Fruit fly (Drosophila melanogaster) whole organism, embryonic: ENCODE results near the gene CG2614.

ENCODE experiments used
- B-H1 ChIP-seq: fragments of 200-800 bp; sonication (Bioruptor generic); IDR thresholded peaks from 3 replicates; pipeline ENCODE4 v1.3.6; 2022; ENCODE audit warnings: missing biosample characterization, missing genetic modification characterization
- CG1024 ChIP-seq: fragments of 200-800 bp; sonication (Bioruptor generic); IDR thresholded peaks from 2 replicates; pipeline ENCODE4 v1.3.6; 2022; ENCODE audit warnings: missing biosample characterization, missing genetic modification characterization
- CG10565 ChIP-seq: fragments of 200-800 bp; sonication (Bioruptor generic); optimal IDR thresholded peaks from 3 replicates; lab custom pipeline; 2016; ENCODE audit warnings: missing biosample characterization, mild to moderate bottlenecking, missing genetic modification characterization
- CG13775 ChIP-seq: fragments of 200-800 bp; sonication (Bioruptor generic); optimal IDR thresholded peaks from 3 replicates; lab custom pipeline; 2017; ENCODE audit warnings: missing biosample characterization, mild to moderate bottlenecking, missing genetic modification characterization
- CG14441 ChIP-seq: fragments of 200-800 bp; sonication (Bioruptor generic); IDR thresholded peaks from 2 replicates; pipeline ENCODE4 v1.3.6; 2022; ENCODE audit warnings: missing biosample characterization, missing genetic modification characterization
- CG14710 ChIP-seq: fragments of 200-800 bp; sonication (Bioruptor generic); optimal IDR thresholded peaks from 3 replicates; lab custom pipeline; 2019; ENCODE audit warnings: missing biosample characterization, mild to moderate bottlenecking, missing genetic modification characterization, moderate library complexity
- CG1647 ChIP-seq: fragments of 200-800 bp; sonication (Bioruptor generic); optimal IDR thresholded peaks from 3 replicates; lab custom pipeline; 2016; ENCODE audit warnings: missing biosample characterization, missing genetic modification characterization
- CG18262 ChIP-seq: fragments of 200-800 bp; optimal IDR thresholded peaks from 3 replicates; lab custom pipeline; 2019; ENCODE audit warnings: missing biosample characterization, mild to moderate bottlenecking, missing genetic modification characterization, moderate library complexity
- CG2129 ChIP-seq: fragments of 200-800 bp; sonication (Bioruptor generic); IDR thresholded peaks from 2 replicates; pipeline ENCODE4 v1.3.6; 2022; ENCODE audit warnings: missing biosample characterization, missing genetic modification characterization; ENCODE audit not compliant: partially characterized antibody
- CG30020 ChIP-seq: fragments of 200-800 bp; optimal IDR thresholded peaks from 2 replicates; lab custom pipeline; 2019; ENCODE audit warnings: missing biosample characterization, mild to moderate bottlenecking, missing genetic modification characterization, moderate library complexity
- CG30403 ChIP-seq: fragments of 200-800 bp; sonication (Bioruptor generic); optimal IDR thresholded peaks from 3 replicates; lab custom pipeline; 2016; ENCODE audit warnings: missing biosample characterization, missing genetic modification characterization
- CG3281 ChIP-seq: fragments of 200-800 bp; sonication (Bioruptor generic); optimal IDR thresholded peaks from 3 replicates; lab custom pipeline; 2017; ENCODE audit warnings: missing biosample characterization, mild to moderate bottlenecking, missing genetic modification characterization
- CG3726 ChIP-seq: fragments of 200-800 bp; sonication (Bioruptor generic); IDR thresholded peaks from 3 replicates; pipeline ENCODE4, ENCODE4 v1.3.6; 2022; ENCODE audit warnings: missing biosample characterization, missing genetic modification characterization
- CG6254 ChIP-seq: fragments of 200-800 bp; sonication (Bioruptor generic); optimal IDR thresholded peaks from 3 replicates; lab custom pipeline; 2017; ENCODE audit warnings: mild to moderate bottlenecking, missing biosample characterization, missing genetic modification reagents, missing genetic modification characterization
- CG6654 ChIP-seq: fragments of 200-800 bp; sonication (Bioruptor generic); optimal IDR thresholded peaks from 2 replicates; lab custom pipeline; 2017; ENCODE audit warnings: missing biosample characterization, mild to moderate bottlenecking, missing genetic modification characterization
- CG6683 ChIP-seq: fragments of 200-800 bp; sonication (Bioruptor generic); optimal IDR thresholded peaks from 2 replicates; lab custom pipeline; 2017; ENCODE audit warnings: missing biosample characterization, mild to moderate bottlenecking, missing genetic modification characterization, missing genetic modification reagents
- CG8765 ChIP-seq: fragments of 200-800 bp; sonication (Bioruptor generic); IDR thresholded peaks from 2 replicates; pipeline ENCODE4 v1.3.6; 2022; ENCODE audit warnings: missing biosample characterization, missing genetic modification characterization
- CG9215 ChIP-seq: fragments of 200-800 bp; sonication (Bioruptor generic); IDR thresholded peaks from 2 replicates; pipeline ENCODE4 v1.3.6; 2022; ENCODE audit warnings: missing biosample characterization, missing genetic modification characterization
- CG9876 ChIP-seq: fragments of 200-800 bp; sonication (Bioruptor generic); optimal IDR thresholded peaks from 2 replicates; lab custom pipeline; 2016; ENCODE audit warnings: missing biosample characterization, missing genetic modification characterization
- CG9932 ChIP-seq: fragments of 200-800 bp; sonication (Bioruptor generic); IDR thresholded peaks from 2 replicates; pipeline ENCODE4 v1.3.6; 2022; ENCODE audit warnings: missing biosample characterization, missing genetic modification characterization
- Ets65A ChIP-seq: fragments of 200-800 bp; sonication (Bioruptor generic); peaks from one replicate; lab custom pipeline; 2016; ENCODE audit warnings: missing biosample characterization, missing genetic modification characterization
- HmgD ChIP-seq: fragments of 200-800 bp; sonication (Bioruptor generic); optimal IDR thresholded peaks from 3 replicates; lab custom pipeline; 2016; ENCODE audit warnings: missing biosample characterization, missing genetic modification characterization
- Kr ChIP-seq: fragments of 200-800 bp; sonication (Bioruptor generic); optimal IDR thresholded peaks from 2 replicates; lab custom pipeline; 2017; ENCODE audit warnings: missing biosample characterization, mild to moderate bottlenecking, missing genetic modification characterization
- Ptx1 ChIP-seq: fragments of 200-800 bp; sonication (Bioruptor generic); IDR thresholded peaks from 2 replicates; pipeline ENCODE4 v1.3.6; 2022; ENCODE audit warnings: missing biosample characterization, missing genetic modification characterization
- bbx ChIP-seq: fragments of 200-800 bp; sonication (Bioruptor generic); IDR thresholded peaks from 2 replicates; pipeline ENCODE4 v1.3.6; 2022; ENCODE audit warnings: missing biosample characterization, missing genetic modification characterization; ENCODE audit not compliant: partially characterized antibody
- bigmax ChIP-seq: fragments of 200-800 bp; sonication (Bioruptor generic); optimal IDR thresholded peaks from 2 replicates; lab custom pipeline; 2018; ENCODE audit warnings: missing biosample characterization, mild to moderate bottlenecking, missing genetic modification characterization
- bsh ChIP-seq, 2 experiments: fragments of 200-800 bp; sonication (Bioruptor generic); optimal IDR thresholded peaks; 2 replicates each; lab custom pipeline; 2017 to 2018; ENCODE audit warnings: mild to moderate bottlenecking in 2 of 2, missing biosample characterization in 2 of 2, missing genetic modification characterization in 2 of 2, moderate library complexity in 1 of 2
- cg ChIP-seq: fragments of 200-800 bp; sonication (Bioruptor generic); optimal IDR thresholded peaks from 3 replicates; lab custom pipeline; 2019; ENCODE audit warnings: missing biosample characterization, mild to moderate bottlenecking, missing genetic modification characterization, moderate library complexity
- cwo ChIP-seq: fragments of 200-800 bp; sonication (Bioruptor generic); optimal IDR thresholded peaks from 3 replicates; lab custom pipeline; 2017; ENCODE audit warnings: missing biosample characterization, missing genetic modification characterization, mild to moderate bottlenecking, moderate library complexity, missing genetic modification reagents
- eve ChIP-seq, 2 experiments: fragments of >200 bp; optimal IDR thresholded peaks; 2 replicates each; lab custom pipeline; 2017; ENCODE audit warnings: missing biosample characterization in 2 of 2, missing genetic modification characterization in 2 of 2
- fru ChIP-seq: fragments of >200 bp; optimal IDR thresholded peaks from 2 replicates; lab custom pipeline; 2017
- gcm2 ChIP-seq: fragments of 200-800 bp; sonication (Bioruptor generic); optimal IDR thresholded peaks from 2 replicates; lab custom pipeline; 2016; ENCODE audit warnings: missing biosample characterization, missing genetic modification characterization
- gsb ChIP-seq: fragments of 200-800 bp; sonication (Bioruptor generic); IDR thresholded peaks from 2 replicates; pipeline ENCODE4 v1.3.6; 2022; ENCODE audit warnings: missing biosample characterization, missing genetic modification characterization
- gsb-n ChIP-seq: fragments of 200-800 bp; sonication (Bioruptor generic); optimal IDR thresholded peaks from 3 replicates; lab custom pipeline; 2018; ENCODE audit warnings: missing biosample characterization, mild to moderate bottlenecking, missing genetic modification characterization
- hb ChIP-seq: fragments of 200-800 bp; sonication (Bioruptor generic); IDR thresholded peaks from 3 replicates; pipeline ENCODE4 v1.3.6; 2022; ENCODE audit warnings: missing biosample characterization, missing genetic modification characterization; ENCODE audit not compliant: partially characterized antibody
- hth ChIP-seq: fragments of >200 bp; optimal IDR thresholded peaks from 2 replicates; lab custom pipeline; 2017; ENCODE audit warnings: inconsistent platforms
- nerfin-2 ChIP-seq: fragments of 200-800 bp; sonication (Bioruptor generic); IDR thresholded peaks from 2 replicates; pipeline ENCODE4 v1.3.6; 2022; ENCODE audit warnings: missing biosample characterization, missing genetic modification characterization; ENCODE audit not compliant: partially characterized antibody
- org-1 ChIP-seq: fragments of 200-800 bp; sonication (Bioruptor generic); optimal IDR thresholded peaks from 2 replicates; lab custom pipeline; 2017; ENCODE audit warnings: missing biosample characterization, missing genetic modification characterization
- p53 ChIP-seq: fragments of 200-800 bp; sonication (Bioruptor generic); optimal IDR thresholded peaks from 2 replicates; lab custom pipeline; 2016; ENCODE audit warnings: missing biosample characterization, missing genetic modification characterization
- phol ChIP-seq: fragments of 200-800 bp; sonication (Bioruptor generic); optimal IDR thresholded peaks from 3 replicates; lab custom pipeline; 2018; ENCODE audit warnings: missing biosample characterization, mild to moderate bottlenecking, missing genetic modification characterization, moderate library complexity
- pita ChIP-seq: fragments of 200-800 bp; sonication (Bioruptor generic); optimal IDR thresholded peaks from 2 replicates; lab custom pipeline; 2017; ENCODE audit warnings: missing biosample characterization, mild to moderate bottlenecking, missing genetic modification characterization
- slbo ChIP-seq: fragments of 200-800 bp; sonication (Bioruptor generic); IDR thresholded peaks from 2 replicates; pipeline ENCODE4 v1.3.6; 2022; ENCODE audit warnings: missing biosample characterization, missing genetic modification characterization
- sob ChIP-seq: fragments of 200-800 bp; sonication (Bioruptor generic); IDR thresholded peaks from 2 replicates; pipeline ENCODE4 v1.3.6; 2022; ENCODE audit warnings: missing biosample characterization, missing genetic modification characterization
- sqz ChIP-seq: fragments of 200-800 bp; sonication (Bioruptor generic); optimal IDR thresholded peaks from 3 replicates; lab custom pipeline; 2018; ENCODE audit warnings: missing biosample characterization, mild to moderate bottlenecking, missing genetic modification characterization
- tna ChIP-seq: fragments of 200-800 bp; sonication (Bioruptor generic); IDR thresholded peaks from 2 replicates; pipeline ENCODE4 v1.3.6; 2022; ENCODE audit warnings: missing biosample characterization, missing genetic modification characterization; ENCODE audit not compliant: partially characterized antibody
- ttk ChIP-seq: fragments of 200-800 bp; sonication (Bioruptor generic); IDR thresholded peaks from 2 replicates; pipeline ENCODE4 v2.1.2; 2022; ENCODE audit warnings: missing biosample characterization, missing genetic modification characterization
- tup ChIP-seq: fragments of 200-800 bp; sonication (Bioruptor generic); optimal IDR thresholded peaks from 2 replicates; lab custom pipeline; 2016; ENCODE audit warnings: missing biosample characterization, mild to moderate bottlenecking, missing genetic modification characterization, moderate library complexity
- twi ChIP-seq: fragments of 200-800 bp; optimal IDR thresholded peaks from 2 replicates; lab custom pipeline; 2019; ENCODE audit warnings: missing biosample characterization, mild to moderate bottlenecking, missing genetic modification characterization, moderate library complexity
- tx ChIP-seq: fragments of 200-800 bp; sonication (Bioruptor generic); optimal IDR thresholded peaks from 2 replicates; lab custom pipeline; 2016; ENCODE audit warnings: missing biosample characterization, missing genetic modification characterization
- vfl ChIP-seq: fragments of 200-800 bp; sonication (Bioruptor generic); optimal IDR thresholded peaks from 2 replicates; lab custom pipeline; 2016; ENCODE audit warnings: missing biosample characterization, missing genetic modification characterization
- zf30C ChIP-seq: fragments of 200-800 bp; sonication (Bioruptor generic); optimal IDR thresholded peaks from 3 replicates; lab custom pipeline; 2018; ENCODE audit warnings: missing biosample characterization, mild to moderate bottlenecking, missing genetic modification characterization

The CG2614 gene

DNA sequence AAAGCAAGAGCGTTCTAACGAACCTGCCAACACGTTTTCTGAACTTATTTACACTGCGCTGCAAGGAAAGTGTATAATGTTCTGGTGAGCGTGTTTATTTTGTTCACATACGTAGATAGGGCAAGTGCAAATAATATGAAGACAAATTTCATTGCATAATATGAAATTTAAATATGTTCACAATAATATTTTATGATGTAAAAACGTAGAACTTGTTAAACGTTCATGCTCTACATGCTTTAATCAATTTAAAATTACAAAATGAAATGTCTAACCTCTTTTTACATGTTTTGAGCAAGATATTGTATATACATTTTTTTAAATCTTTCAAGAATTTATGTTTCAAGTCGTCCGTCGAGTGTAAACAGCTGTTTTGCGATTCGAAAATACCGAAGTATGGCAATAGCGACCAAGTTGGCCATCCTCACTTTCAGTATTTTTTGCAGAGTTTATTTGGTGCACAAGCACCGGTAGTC lies 10.8 kb upstream of the CG2614 start, which contains the start of the genes phr6-4 and CG2608 (continued):
- TF ChIP-seq Kr (no peak), fru (lab: Kevin White, UChicago) (no peak), CG2129 (GFP tag; lab: Robert Waterston, UW) (no peak), slbo (GFP tag; lab: Robert Waterston, UW) (peak; percentile 92), gsb-n (peak; percentile 90), CG9876 (GFP tag; lab: Kevin White, UChicago) (peak; percentile 79), p53 (GFP tag; lab: Kevin White, UChicago) (peak; percentile 62), tna (no peak), bigmax (no peak), sqz (peak; percentile 89), ttk (GFP tag; lab: Robert Waterston, UW) (peak; percentile 81), nerfin-2 (GFP tag; lab: Robert Waterston, UW) (no peak), Ets65A (GFP tag; lab: Kevin White, UChicago) (peak; percentile 98), zf30C (GFP tag; lab: Kevin White, UChicago) (peak; percentile 88), org-1 (GFP tag; lab: Kevin White, UChicago) (peak; percentile 84), eve (GFP tag; optimal IDR thresholded peaks at IDR 0.05; lab: Kevin White, UChicago) (no peak), HmgD (GFP tag; lab: Kevin White, UChicago) (peak; percentile 60), tx (GFP tag; lab: Kevin White, UChicago) (peak; percentile 81), CG18262 (tag; lab: Kevin White, UChicago) (peak; percentile 95), CG30403 (GFP tag; lab: Kevin White, UChicago) (peak; percentile 97), hth (lab: Kevin White, UChicago) (no peak), phol (tag; lab: Kevin White, UChicago) (peak; percentile 95), twi (tag; lab: Kevin White, UChicago) (peak; percentile 91), CG6683 (GFP tag; lab: Kevin White, UChicago) (peak; percentile 84), cwo (GFP tag; lab: Kevin White, UChicago) (peak; percentile 81), CG10565 (GFP tag; lab: Kevin White, UChicago) (peak; percentile 68), gsb (GFP tag; lab: Robert Waterston, UW) (peak; percentile 64; the same call in 1 of the 2 replicates), CG9932 (peak; percentile 92), CG14710 (peak; percentile 94), CG9215 (GFP tag; lab: Robert Waterston, UW) (peak; percentile 86), CG8765 (GFP tag; lab: Robert Waterston, UW) (peak; percentile 80; the same call in 1 of the 2 replicates), Ptx1 (peak; percentile 87), bsh (GFP tag; optimal IDR thresholded peaks at IDR 0.05; lab: Kevin White, UChicago) (peak; percentile 90 to 93), bbx (GFP tag; lab: Robert Waterston, UW) (no peak), tup (GFP tag; lab: Kevin White, UChicago) (peak; percentile 76), pita (GFP tag; lab: Kevin White, UChicago) (no peak), hb (GFP tag; lab: Robert Waterston, UW) (no peak), CG6654 (GFP tag; lab: Kevin White, UChicago) (peak; percentile 76), CG14441 (peak; percentile 78), sob (GFP tag; lab: Robert Waterston, UW) (peak; percentile 70), CG1024 (GFP tag; lab: Robert Waterston, UW) (no peak; the same call in 1 of the 2 replicates), CG6254 (GFP tag; lab: Kevin White, UChicago) (peak; percentile 83), cg (no peak), CG3726 (GFP tag; lab: Robert Waterston, UW) (peak; percentile 63; the same call in 1 of the 3 replicates), vfl (GFP tag; lab: Kevin White, UChicago) (peak; percentile 88), CG30020 (tag; lab: Kevin White, UChicago) (peak; percentile 77), CG3281 (peak; percentile 93), B-H1 (GFP tag; lab: Robert Waterston, UW) (peak; percentile 81), CG13775 (GFP tag; lab: Kevin White, UChicago) (peak; percentile 94), gcm2 (GFP tag; lab: Kevin White, UChicago) (peak; percentile 59), CG1647 (GFP tag; lab: Kevin White, UChicago) (peak; percentile 82)
